Worm (Caenorhabditis elegans): ENCODE measurements around the gene dis-3.

Gene dis-3

ce11 chrIV:10075899-10076298, 21.1 kb upstream of the dis-3 start, which contains the start of gene W01B6.5:
Gene W01B6.5, plus strand, starts transcription at chrIV:10076199.
- no peak for TF ChIP-seq nhr-19 (GFP tag; conservative IDR thresholded peaks at IDR 0.05)
- no peak for TF ChIP-seq efl-1 (optimal IDR thresholded peaks at IDR 0.05)
- peak in 1 of 2 experiments; percentile 40 for TF ChIP-seq efl-1 (GFP tag; optimal IDR thresholded peaks at IDR 0.05 in 1 of 2)

- TF ChIP-seq lsy-2 (tag; optimal IDR thresholded peaks at IDR 0.05) (no peak), swsn-7 (tag; optimal IDR thresholded peaks at IDR 0.05) (no peak), hlh-17 (GFP tag; optimal IDR thresholded peaks at IDR 0.05; ENCODE audit: borderline replicate concordance) (no peak), C34B4.2 (tag; optimal IDR thresholded peaks at IDR 0.05) (no peak), ceh-8 (GFP tag; optimal IDR thresholded peaks at IDR 0.05) (no peak), fkh-4 (tag; optimal IDR thresholded peaks at IDR 0.05; ENCODE audit: borderline replicate concordance) (no peak), pax-3 (tag; optimal IDR thresholded peaks at IDR 0.05) (no peak), mdl-1 (tag; optimal IDR thresholded peaks at IDR 0.05) (no peak), ces-1 (GFP tag; optimal IDR thresholded peaks at IDR 0.05) (no peak), blmp-1 (tag; optimal IDR thresholded peaks at IDR 0.05) (no peak), ceh-88 (GFP tag; IDR thresholded peaks at IDR 0.05) (no peak), zip-4 (GFP tag; optimal IDR thresholded peaks at IDR 0.05) (no peak), zag-1 (tag; optimal IDR thresholded peaks at IDR 0.05) (no peak), C16A3.4 (tag; optimal IDR thresholded peaks at IDR 0.05) (no peak)
Observed at ce11 chrIV:10078003-10078402, 19.0 kb upstream of the dis-3 start.

ce11 chrIV:10080816-10081215, 16.2 kb upstream of the dis-3 start, which contains the start of gene W01B6.6:
Gene W01B6.6, plus strand, starts transcription at chrIV:10081116.
- no peak for TF ChIP-seq nhr-76 (tag; optimal IDR thresholded peaks at IDR 0.05)
- no peak for TF ChIP-seq lin-15B (tag; optimal IDR thresholded peaks at IDR 0.05)
- TF ChIP-seq dpl-1 (GFP tag; optimal IDR thresholded peaks at IDR 0.05) = no peak
- TF ChIP-seq lin-35 (GFP tag; optimal IDR thresholded peaks at IDR 0.05) = no peak
- no peak for TF ChIP-seq ztf-11 (tag; optimal IDR thresholded peaks at IDR 0.05)
- TF ChIP-seq pag-3 (tag; optimal IDR thresholded peaks at IDR 0.05; ENCODE audit: borderline replicate concordance, insufficient read depth) = no peak
- no peak for TF ChIP-seq nhr-237 (tag; optimal IDR thresholded peaks at IDR 0.05)
- no peak for TF ChIP-seq sox-4 (tag; optimal IDR thresholded peaks at IDR 0.05)
- TF ChIP-seq pqm-1 (tag; optimal IDR thresholded peaks at IDR 0.05) = no peak
- TF ChIP-seq elt-3 (tag; optimal IDR thresholded peaks at IDR 0.05) = no peak
- no peak for TF ChIP-seq ceh-82 (tag; optimal IDR thresholded peaks at IDR 0.05)
- TF ChIP-seq ceh-88 (GFP tag; IDR thresholded peaks at IDR 0.05) = no peak
- no peak for TF ChIP-seq mab-9 (GFP tag; IDR thresholded peaks at IDR 0.05)
- no peak for TF ChIP-seq mep-1 (tag; optimal IDR thresholded peaks at IDR 0.05)

ce11 chrIV:10084323-10084959, 12.6 kb upstream of the dis-3 start, which contains the start of gene W01B6.8:
Gene W01B6.8, minus strand, starts transcription at chrIV:10084373.
- TF ChIP-seq jun-1 (tag; optimal IDR thresholded peaks at IDR 0.05) (no peak), ceh-8 (GFP tag; optimal IDR thresholded peaks at IDR 0.05) (peak; percentile 83), ztf-4 (tag; optimal IDR thresholded peaks at IDR 0.05) (no peak), efl-1 (optimal IDR thresholded peaks at IDR 0.05) (no peak), efl-1 (GFP tag; optimal IDR thresholded peaks at IDR 0.05 in 1 of 2) (peak in 1 of 2 experiments; percentile 81), fkh-10 (GFP tag; optimal IDR thresholded peaks at IDR 0.05) (no peak), isw-1 (GFP tag; IDR thresholded peaks at IDR 0.05) (no peak)
